Fruit fly (Drosophila melanogaster): Measurements from ENCODE around the gene CG31668.

- TF ChIP-seq Eip93F (GFP tag; optimal IDR thresholded peaks at IDR 0.05) = no peak
- no peak for TF ChIP-seq CG6808 (GFP tag; optimal IDR thresholded peaks at IDR 0.05)
- no peak for TF ChIP-seq CG32006 (GFP tag; optimal IDR thresholded peaks at IDR 0.05)
- TF ChIP-seq spab (GFP tag; optimal IDR thresholded peaks at IDR 0.05) = no peak
- TF ChIP-seq vri (GFP tag; optimal IDR thresholded peaks at IDR 0.05) = peak; percentile 28
- TF ChIP-seq CG15336 (GFP tag; IDR thresholded peaks at IDR 0.05) = no peak
Observed at dm6 chr2L:2194305-2194828, 11.6 kb downstream of the CG31668 start.
